Worm (Caenorhabditis elegans): ENCODE measurements around the gene R07B7.12.

DNA sequence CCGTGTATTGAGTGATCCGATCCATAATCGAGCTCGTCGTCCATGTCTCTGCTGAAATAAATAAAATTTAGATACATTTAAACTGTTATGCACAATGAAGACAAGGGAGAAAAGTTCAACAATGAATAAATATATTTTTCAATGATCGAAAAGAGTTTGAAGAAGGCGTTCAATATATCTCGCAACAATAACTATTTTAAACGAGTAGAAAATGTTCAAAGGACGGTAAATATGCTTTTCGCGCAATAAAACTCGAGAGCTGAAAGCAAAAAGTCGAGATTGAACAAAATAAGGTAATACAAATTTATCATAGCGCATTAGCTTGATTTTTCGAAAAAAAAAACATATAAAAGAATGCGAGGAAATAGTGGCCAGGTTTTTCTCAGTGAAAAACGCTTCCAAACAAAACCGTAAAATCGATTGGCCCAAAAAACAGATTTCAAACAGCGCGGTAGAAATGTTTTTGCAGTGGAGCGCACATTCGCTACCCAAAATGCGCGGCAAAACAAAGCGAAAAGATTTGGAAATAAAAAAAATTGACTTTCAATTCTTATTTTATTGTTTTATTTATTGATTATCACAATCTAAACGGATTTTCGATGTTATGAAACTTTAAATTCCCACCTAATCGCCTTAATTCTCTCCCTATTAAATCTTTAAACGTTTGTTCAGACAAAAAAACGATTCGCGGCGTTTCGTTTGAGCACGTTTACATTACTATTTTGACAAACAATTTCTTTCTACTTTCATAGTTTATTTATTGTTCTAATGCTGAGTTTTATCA is 47.9 kb upstream of the R07B7.12 start, which contains the start of the genes kup-1 and F10C2.4:
- TF ChIP-seq flt-1 (GFP tag; IDR thresholded peaks at IDR 0.05) (no peak), hmbx-1 (tag; optimal IDR thresholded peaks at IDR 0.05) (no peak), ama-1 (optimal IDR thresholded peaks at IDR 0.05) (no peak)
